Fruit fly (Drosophila melanogaster) whole organism, prepupa: ENCODE measurements around the gene CG15912.

Experiments used
- CG10631 ChIP-seq: fragments of 200-800 bp; sonication (Bioruptor generic); optimal IDR thresholded peaks from 2 replicates; lab custom pipeline; 2016; ENCODE audit warnings: missing biosample characterization, missing genetic modification characterization
- CG10669 ChIP-seq: fragments of 200-800 bp; sonication (Bioruptor generic); optimal IDR thresholded peaks from 3 replicates; lab custom pipeline; 2018; ENCODE audit warnings: missing biosample characterization, mild to moderate bottlenecking, missing genetic modification characterization, moderate library complexity
- CG1621 ChIP-seq: fragments of 200-800 bp; sonication (Bioruptor generic); optimal IDR thresholded peaks from 3 replicates; lab custom pipeline; 2018; ENCODE audit warnings: missing biosample characterization, mild to moderate bottlenecking, missing genetic modification characterization
- CG16779 ChIP-seq: fragments of 200-800 bp; sonication (Bioruptor generic); optimal IDR thresholded peaks from 3 replicates; lab custom pipeline; 2017; ENCODE audit warnings: missing biosample characterization, mild to moderate bottlenecking, missing genetic modification characterization
- CG3032 ChIP-seq: fragments of 200-800 bp; optimal IDR thresholded peaks from 2 replicates; lab custom pipeline; 2019; ENCODE audit warnings: missing biosample characterization, mild to moderate bottlenecking, missing genetic modification characterization, moderate library complexity
- CG31627 ChIP-seq: fragments of 200-800 bp; sonication (Bioruptor generic); optimal IDR thresholded peaks from 3 replicates; lab custom pipeline; 2016; ENCODE audit warnings: missing biosample characterization, missing genetic modification characterization
- CG32006 ChIP-seq: fragments of 200-800 bp; sonication (Bioruptor generic); optimal IDR thresholded peaks from 3 replicates; lab custom pipeline; 2017; ENCODE audit warnings: missing biosample characterization, mild to moderate bottlenecking, missing genetic modification characterization
- CG34406 ChIP-seq: fragments of 200-800 bp; sonication (Bioruptor generic); optimal IDR thresholded peaks from 3 replicates; lab custom pipeline; 2016; ENCODE audit warnings: missing biosample characterization, missing genetic modification characterization
- CG3919 ChIP-seq: fragments of 200-800 bp; sonication (Bioruptor generic); optimal IDR thresholded peaks from 3 replicates; lab custom pipeline; 2016; ENCODE audit warnings: missing biosample characterization, missing genetic modification characterization
- CG6163 ChIP-seq: fragments of 200-800 bp; sonication (Bioruptor generic); IDR thresholded peaks from 3 replicates; pipeline ENCODE4 v1.3.6; 2022; ENCODE audit warnings: missing biosample characterization, missing genetic modification characterization
- CG6792 ChIP-seq: fragments of 200-800 bp; sonication (Bioruptor generic); optimal IDR thresholded peaks from 3 replicates; lab custom pipeline; 2016; ENCODE audit warnings: missing biosample characterization, missing genetic modification characterization
- CG6808 ChIP-seq: fragments of 200-800 bp; sonication (Bioruptor generic); optimal IDR thresholded peaks from 3 replicates; lab custom pipeline; 2017; ENCODE audit warnings: missing biosample characterization, missing genetic modification characterization, mild to moderate bottlenecking, moderate library complexity, missing genetic modification reagents
- CG7368 ChIP-seq: fragments of 200-800 bp; sonication (Bioruptor generic); optimal IDR thresholded peaks from 3 replicates; lab custom pipeline; 2016; ENCODE audit warnings: missing biosample characterization, missing genetic modification characterization
- CG8319 ChIP-seq: fragments of 200-800 bp; sonication (Bioruptor generic); optimal IDR thresholded peaks from 3 replicates; lab custom pipeline; 2016; ENCODE audit warnings: missing biosample characterization, missing genetic modification characterization
- CG9139 ChIP-seq: fragments of 200-800 bp; sonication (Bioruptor generic); optimal IDR thresholded peaks from 3 replicates; lab custom pipeline; 2017; ENCODE audit warnings: missing biosample characterization, mild to moderate bottlenecking, missing genetic modification characterization
- Eip75B ChIP-seq: fragments of 200-800 bp; sonication (Bioruptor generic); optimal IDR thresholded peaks from 3 replicates; lab custom pipeline; 2016; ENCODE audit warnings: missing biosample characterization, missing genetic modification characterization
- Eip78C ChIP-seq: fragments of 200-800 bp; sonication (Bioruptor generic); peaks from one replicate; lab custom pipeline; 2016; ENCODE audit warnings: missing biosample characterization, missing genetic modification characterization
- Eip93F ChIP-seq: fragments of 200-800 bp; sonication (Bioruptor generic); optimal IDR thresholded peaks from 2 replicates; lab custom pipeline; 2016; ENCODE audit warnings: missing biosample characterization, mild to moderate bottlenecking, missing genetic modification characterization
- Ets96B ChIP-seq: fragments of 200-800 bp; optimal IDR thresholded peaks from 2 replicates; lab custom pipeline; 2019; ENCODE audit warnings: missing biosample characterization, mild to moderate bottlenecking, missing genetic modification characterization, moderate library complexity
- Hr38 ChIP-seq: sonication (Bioruptor generic); optimal IDR thresholded peaks from 2 replicates; lab custom pipeline; 2016; ENCODE audit warnings: missing biosample characterization, missing genetic modification characterization
- Hr39 ChIP-seq: fragments of 200-800 bp; sonication (Bioruptor generic); optimal IDR thresholded peaks from 2 replicates; lab custom pipeline; 2016; ENCODE audit warnings: missing biosample characterization, missing genetic modification characterization
- Hr4 ChIP-seq: fragments of 200-800 bp; sonication (Bioruptor generic); optimal IDR thresholded peaks from 3 replicates; lab custom pipeline; 2016; ENCODE audit warnings: missing biosample characterization, missing genetic modification characterization
- Lpt ChIP-seq: fragments of 200-800 bp; sonication (Bioruptor generic); optimal IDR thresholded peaks from 3 replicates; lab custom pipeline; 2016; ENCODE audit warnings: missing biosample characterization, missing genetic modification characterization
- Met ChIP-seq: fragments of 200-800 bp; sonication (Bioruptor generic); optimal IDR thresholded peaks from 3 replicates; lab custom pipeline; 2016; ENCODE audit warnings: missing biosample characterization, missing genetic modification characterization
- OdsH ChIP-seq: fragments of 200-800 bp; sonication (Bioruptor generic); optimal IDR thresholded peaks from 3 replicates; lab custom pipeline; 2016; ENCODE audit warnings: missing biosample characterization, missing genetic modification characterization
- Smox ChIP-seq: fragments of 200-800 bp; sonication (Bioruptor generic); optimal IDR thresholded peaks from 3 replicates; lab custom pipeline; 2016; ENCODE audit warnings: missing biosample characterization, missing genetic modification characterization
- Sox102F ChIP-seq: fragments of 200-800 bp; sonication (Bioruptor generic); optimal IDR thresholded peaks from 2 replicates; lab custom pipeline; 2016; ENCODE audit warnings: missing biosample characterization, mild to moderate bottlenecking, missing genetic modification characterization
- Sox14 ChIP-seq: fragments of 200-800 bp; sonication (Bioruptor generic); optimal IDR thresholded peaks from 3 replicates; lab custom pipeline; 2016; ENCODE audit warnings: missing biosample characterization, missing genetic modification characterization
- achi ChIP-seq: fragments of 200-800 bp; sonication (Bioruptor generic); optimal IDR thresholded peaks from 3 replicates; lab custom pipeline; 2016; ENCODE audit warnings: missing biosample characterization, missing genetic modification characterization
- acj6 ChIP-seq: fragments of 200-800 bp; sonication (Bioruptor generic); optimal IDR thresholded peaks from 3 replicates; lab custom pipeline; 2016; ENCODE audit warnings: missing biosample characterization, missing genetic modification characterization
- cyc ChIP-seq: fragments of 200-800 bp; sonication (Bioruptor generic); optimal IDR thresholded peaks from 3 replicates; lab custom pipeline; 2016; ENCODE audit warnings: missing biosample characterization, missing genetic modification characterization
- dsx ChIP-seq: fragments of 200-800 bp; optimal IDR thresholded peaks from 3 replicates; lab custom pipeline; 2019; ENCODE audit warnings: missing biosample characterization, mild to moderate bottlenecking, missing genetic modification characterization, moderate library complexity; ENCODE audit not compliant: poor library complexity, severe bottlenecking
- eg ChIP-seq: fragments of 200-800 bp; sonication (Bioruptor generic); IDR thresholded peaks from 3 replicates; pipeline ENCODE4 v1.3.6; 2022; ENCODE audit warnings: missing biosample characterization, missing genetic modification characterization
- esn ChIP-seq: fragments of 200-800 bp; sonication (Bioruptor generic); optimal IDR thresholded peaks from 2 replicates; lab custom pipeline; 2016; ENCODE audit warnings: missing biosample characterization, mild to moderate bottlenecking, missing genetic modification characterization, moderate library complexity
- fd59A ChIP-seq: fragments of 200-800 bp; sonication (Bioruptor generic); optimal IDR thresholded peaks from 2 replicates; lab custom pipeline; 2017; ENCODE audit warnings: missing biosample characterization, mild to moderate bottlenecking, missing genetic modification characterization, missing genetic modification reagents
- fd85E ChIP-seq: fragments of 200-800 bp; sonication (Bioruptor generic); optimal IDR thresholded peaks from 3 replicates; lab custom pipeline; 2016; ENCODE audit warnings: missing biosample characterization, missing genetic modification characterization
- fkh ChIP-seq: fragments of 200-800 bp; sonication (Bioruptor generic); optimal IDR thresholded peaks from 3 replicates; lab custom pipeline; 2017; ENCODE audit warnings: missing biosample characterization, mild to moderate bottlenecking, missing genetic modification characterization, moderate library complexity
- lz ChIP-seq: fragments of 200-800 bp; sonication (Bioruptor generic); optimal IDR thresholded peaks from 3 replicates; lab custom pipeline; 2016; ENCODE audit warnings: missing biosample characterization, missing genetic modification characterization
- pdm3 ChIP-seq: fragments of 200-800 bp; sonication (Bioruptor generic); optimal IDR thresholded peaks from 3 replicates; lab custom pipeline; 2016; ENCODE audit warnings: missing biosample characterization, missing genetic modification characterization
- spab ChIP-seq: fragments of 200-800 bp; sonication (Bioruptor generic); optimal IDR thresholded peaks from 2 replicates; lab custom pipeline; 2017; ENCODE audit warnings: missing biosample characterization, mild to moderate bottlenecking, missing genetic modification characterization, missing genetic modification reagents
- ss ChIP-seq, 2 experiments: fragments of 200-800 bp; sonication (Bioruptor generic); optimal IDR thresholded peaks; 2 replicates in 1 of 2; 3 replicates in 1 of 2; lab custom pipeline; 2017 to 2018; ENCODE audit warnings: mild to moderate bottlenecking in 2 of 2, missing biosample characterization in 2 of 2, missing genetic modification characterization in 2 of 2, moderate library complexity in 1 of 2
- svp ChIP-seq: fragments of 200-800 bp; sonication (Bioruptor generic); peaks from one replicate; lab custom pipeline; 2016; ENCODE audit warnings: missing biosample characterization, missing genetic modification characterization
- topi ChIP-seq: fragments of 200-800 bp; sonication (Bioruptor generic); optimal IDR thresholded peaks from 3 replicates; lab custom pipeline; 2016; ENCODE audit warnings: missing biosample characterization, missing genetic modification characterization
- vri ChIP-seq: fragments of 200-800 bp; sonication (Bioruptor generic); optimal IDR thresholded peaks from 3 replicates; lab custom pipeline; 2016; ENCODE audit warnings: missing biosample characterization, mild to moderate bottlenecking, missing genetic modification characterization

CG15912 gene

dm6 chrX:4548611-4549120, at the start of gene CG15912, which contains the start of gene Usf:
Gene CG15912, plus strand, starts transcription at chrX:4549070.
Gene Usf, minus strand, starts transcription at chrX:4548794.
- TF ChIP-seq Eip93F (GFP tag; lab: Kevin White, UChicago), result no peak
- peak; percentile 50 for TF ChIP-seq fkh

dm6 chrX:4503542-4503941, 45.3 kb upstream of the CG15912 start:
- peak; percentile 39; the same call in 1 of the 3 replicates for TF ChIP-seq CG6163 (GFP tag; lab: Robert Waterston, UW)
- peak; percentile 29 for TF ChIP-seq CG32006 (GFP tag; lab: Kevin White, UChicago)
- TF ChIP-seq esn, result peak; percentile 41
- TF ChIP-seq Met (GFP tag; lab: Kevin White, UChicago), result peak; percentile 44
- no peak for TF ChIP-seq CG9139 (GFP tag; lab: Kevin White, UChicago)
- TF ChIP-seq CG6792 (GFP tag; lab: Kevin White, UChicago), result peak; percentile 29
- TF ChIP-seq Hr39, result peak; percentile 51
- no peak for TF ChIP-seq fkh
- TF ChIP-seq CG10631 (GFP tag; lab: Kevin White, UChicago), result peak; percentile 18
- TF ChIP-seq Hr38 (GFP tag; lab: Kevin White, UChicago), result no peak
- peak; percentile 20 for TF ChIP-seq CG1621 (tag; lab: Kevin White, UChicago)
- TF ChIP-seq Lpt (GFP tag; lab: Kevin White, UChicago), result no peak
- TF ChIP-seq cyc, result peak; percentile 35
- TF ChIP-seq fd59A (GFP tag; lab: Kevin White, UChicago), result peak; percentile 36
- peak; percentile 26 for TF ChIP-seq vri (GFP tag; lab: Kevin White, UChicago)
- peak; percentile 1 for TF ChIP-seq CG7368 (GFP tag; lab: Kevin White, UChicago)
- TF ChIP-seq Eip93F (GFP tag; lab: Kevin White, UChicago), result no peak
- TF ChIP-seq acj6 (GFP tag; lab: Kevin White, UChicago), result peak; percentile 25
- no peak for TF ChIP-seq CG8319 (GFP tag; lab: Kevin White, UChicago)
- peak; percentile 41 for TF ChIP-seq lz (GFP tag; lab: Kevin White, UChicago)
- TF ChIP-seq OdsH (GFP tag; lab: Kevin White, UChicago), result peak; percentile 6
- peak; percentile 41 for TF ChIP-seq CG31627 (GFP tag; lab: Kevin White, UChicago)
- TF ChIP-seq Eip78C (GFP tag; lab: Kevin White, UChicago), result peak; percentile 35
- peak; percentile 44 for TF ChIP-seq topi (GFP tag; lab: Kevin White, UChicago)
- TF ChIP-seq Smox (GFP tag; lab: Kevin White, UChicago), result peak; percentile 34
- TF ChIP-seq CG6808 (GFP tag; lab: Kevin White, UChicago), result peak; percentile 31
- peak; percentile 30 for TF ChIP-seq pdm3
- peak in 1 of 2 experiments; percentile 32 for TF ChIP-seq ss (GFP tag; optimal IDR thresholded peaks at IDR 0.05; lab: Kevin White, UChicago)
- TF ChIP-seq Sox102F (GFP tag; lab: Kevin White, UChicago), result peak; percentile 19
- TF ChIP-seq CG10669, result peak; percentile 19
- peak; percentile 34 for TF ChIP-seq achi (GFP tag; lab: Kevin White, UChicago)
- peak; percentile 37 for TF ChIP-seq Ets96B (tag; lab: Kevin White, UChicago)
- TF ChIP-seq svp, result peak; percentile 77
- no peak for TF ChIP-seq eg (GFP tag; lab: Robert Waterston, UW)
- peak; percentile 10 for TF ChIP-seq spab (GFP tag; lab: Kevin White, UChicago)
- TF ChIP-seq dsx (GFP tag; lab: Kevin White, UChicago), result peak; percentile 13
- peak; percentile 45 for TF ChIP-seq CG3919
- TF ChIP-seq CG34406 (GFP tag; lab: Kevin White, UChicago), result peak; percentile 30
- peak; percentile 34 for TF ChIP-seq Sox14
- TF ChIP-seq fd85E, result no peak
- TF ChIP-seq Eip75B (GFP tag; lab: Kevin White, UChicago), result peak; percentile 11
- no peak for TF ChIP-seq CG16779
- no peak for TF ChIP-seq Hr4 (GFP tag; lab: Kevin White, UChicago)
- TF ChIP-seq CG3032 (tag; lab: Kevin White, UChicago), result peak; percentile 29
